Worm (Caenorhabditis elegans): Measurements from ENCODE around the gene sre-46.

- TF ChIP-seq flt-1 (GFP tag; IDR thresholded peaks at IDR 0.05), result no peak
- TF ChIP-seq hnd-1 (tag; optimal IDR thresholded peaks at IDR 0.05), result no peak
- TF ChIP-seq hmg-4 (GFP tag; optimal IDR thresholded peaks at IDR 0.05), result no peak
- TF ChIP-seq tra-4 (tag; optimal IDR thresholded peaks at IDR 0.05), result no peak
- no peak for TF ChIP-seq ama-1 (optimal IDR thresholded peaks at IDR 0.05)
- TF ChIP-seq ceh-36 (tag; optimal IDR thresholded peaks at IDR 0.05), result no peak
- TF ChIP-seq ceh-13 (GFP tag; optimal IDR thresholded peaks at IDR 0.05), result no peak
- no peak for TF ChIP-seq tbx-37 (GFP tag; conservative IDR thresholded peaks at IDR 0.05)
- no peak for TF ChIP-seq ets-7 (tag; optimal IDR thresholded peaks at IDR 0.05)
- TF ChIP-seq aly-1 (tag; optimal IDR thresholded peaks at IDR 0.05), result no peak
- TF ChIP-seq sea-1 (GFP tag; conservative IDR thresholded peaks at IDR 0.05), result no peak
- TF ChIP-seq tbx-11 (GFP tag; IDR thresholded peaks at IDR 0.05), result no peak
- no peak for TF ChIP-seq hmbx-1 (tag; optimal IDR thresholded peaks at IDR 0.05)
- TF ChIP-seq F13C5.2 (tag; optimal IDR thresholded peaks at IDR 0.05), result no peak
These were observed 2.6 kb upstream of the sre-46 start for ce11 chrII:13723754-13724153.
